Worm (Caenorhabditis elegans): ENCODE results near the gene srv-13.

DNA sequence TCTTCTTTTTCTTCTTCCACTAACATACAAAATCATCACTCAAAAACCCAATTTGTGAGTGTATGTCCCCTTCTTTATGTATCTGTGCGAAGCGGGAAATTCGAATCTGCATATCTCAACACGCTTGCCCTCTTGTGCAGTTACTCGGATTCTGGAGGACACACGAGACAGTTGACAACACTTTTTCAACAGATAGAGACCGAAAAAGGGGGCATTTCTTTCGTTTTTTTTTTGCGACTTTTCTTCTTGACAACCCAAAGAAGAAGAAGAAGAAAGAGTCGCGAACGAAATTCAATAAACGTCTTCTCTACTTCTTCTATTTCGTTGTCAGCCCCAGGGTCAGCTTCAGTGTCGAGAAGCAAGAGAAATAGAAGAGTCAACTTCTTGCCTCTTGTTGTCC lies 38.9 kb upstream of the srv-13 start:
- TF ChIP-seq flt-1 (GFP tag; IDR thresholded peaks at IDR 0.05) = no peak
- TF ChIP-seq med-1 (GFP tag; optimal IDR thresholded peaks at IDR 0.05; ENCODE audit: insufficient read depth) = no peak
